Fruit fly (Drosophila melanogaster): Measurements from ENCODE around the gene Cdk5alpha.

Cdk5alpha gene

dm6 chr2L:10305538-10306147 lies 5.1 kb downstream of the Cdk5alpha start:
- no peak for TF ChIP-seq CG8301 (tag; optimal IDR thresholded peaks at IDR 0.05)
- TF ChIP-seq CG12605 (GFP tag; IDR thresholded peaks at IDR 0.05): no peak

dm6 chr2L:10303786-10304185 lies 7.0 kb downstream of the Cdk5alpha start, which contains the start of gene nmd:
nmd (minus strand) TSS chr2L:10303947.
- TF ChIP-seq CG32121 (GFP tag; IDR thresholded peaks at IDR 0.05) (no peak), CG10348 (GFP tag; IDR thresholded peaks at IDR 0.05) (no peak), Pif1A (GFP tag; optimal IDR thresholded peaks at IDR 0.05) (no peak), Snoo (tag; optimal IDR thresholded peaks at IDR 0.05) (no peak), rn (GFP tag; IDR thresholded peaks at IDR 0.05) (no peak), CG8159 (tag; optimal IDR thresholded peaks at IDR 0.05) (no peak), fd96Ca (GFP tag; IDR thresholded peaks at IDR 0.05) (no peak), CG9948 (tag; optimal IDR thresholded peaks at IDR 0.05) (no peak), CG12605 (GFP tag; IDR thresholded peaks at IDR 0.05) (no peak), Ets98B (GFP tag; IDR thresholded peaks at IDR 0.05) (no peak), EcR (GFP tag; optimal IDR thresholded peaks at IDR 0.05) (no peak), gl (tag; optimal IDR thresholded peaks at IDR 0.05) (no peak)

DNA sequence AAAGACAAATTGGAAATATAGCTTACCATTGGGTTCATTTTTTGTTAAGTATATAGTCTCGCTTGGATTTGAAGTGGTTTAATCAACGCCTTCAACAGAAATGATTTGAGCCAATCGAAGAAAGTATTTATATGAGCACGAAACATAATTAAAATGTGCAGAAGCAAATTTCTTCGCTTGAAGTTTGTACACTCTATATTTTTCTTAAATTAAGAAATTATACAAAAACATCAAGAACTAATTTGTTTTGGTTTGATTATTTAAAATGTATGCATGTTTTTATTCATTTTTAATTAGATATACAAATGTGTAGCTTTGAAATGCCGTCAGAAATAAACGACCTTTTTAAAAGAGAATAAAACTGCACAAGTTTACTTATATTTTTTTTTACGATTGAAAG lies 8.8 kb downstream of the Cdk5alpha start, which contains the start of gene CG13138:
CG13138 (minus strand) TSS at position 101 of the 400 bp plus-strand sequence.
- TF ChIP-seq CG8159 (tag; optimal IDR thresholded peaks at IDR 0.05) (no peak), CG9948 (tag; optimal IDR thresholded peaks at IDR 0.05) (no peak), CG10348 (GFP tag; IDR thresholded peaks at IDR 0.05) (no peak), CG17806 (tag; optimal IDR thresholded peaks at IDR 0.05) (no peak), EcR (GFP tag; optimal IDR thresholded peaks at IDR 0.05) (no peak), rn (GFP tag; IDR thresholded peaks at IDR 0.05) (no peak), Snoo (tag; optimal IDR thresholded peaks at IDR 0.05) (no peak), CG15710 (tag; optimal IDR thresholded peaks at IDR 0.05) (no peak), CG34367 (tag; optimal IDR thresholded peaks at IDR 0.05) (no peak), CG12605 (GFP tag; IDR thresholded peaks at IDR 0.05) (no peak), Pif1B (GFP tag; optimal IDR thresholded peaks at IDR 0.05) (no peak), CG32121 (GFP tag; IDR thresholded peaks at IDR 0.05) (no peak), Pif1A (GFP tag; optimal IDR thresholded peaks at IDR 0.05) (no peak), Ets98B (GFP tag; IDR thresholded peaks at IDR 0.05) (no peak)

dm6 chr2L:10299810-10300147 lies 11.0 kb downstream of the Cdk5alpha start, which contains the start of gene CYLD:
CYLD (minus strand) TSS chr2L:10299847.
- TF ChIP-seq gl (tag; optimal IDR thresholded peaks at IDR 0.05): no peak
- TF ChIP-seq CG15710 (tag; optimal IDR thresholded peaks at IDR 0.05): peak; percentile 50
- no peak for TF ChIP-seq EcR (GFP tag; optimal IDR thresholded peaks at IDR 0.05)
- peak; percentile 76; the same call in 1 of the 2 replicates for TF ChIP-seq CG32121 (GFP tag; IDR thresholded peaks at IDR 0.05)
- no peak for TF ChIP-seq CG10348 (GFP tag; IDR thresholded peaks at IDR 0.05)
- TF ChIP-seq CG34367 (tag; optimal IDR thresholded peaks at IDR 0.05): peak; percentile 43
- TF ChIP-seq CG12605 (GFP tag; IDR thresholded peaks at IDR 0.05): no peak
- no peak for TF ChIP-seq CG8159 (tag; optimal IDR thresholded peaks at IDR 0.05)
- peak; percentile 58 for TF ChIP-seq CG9948 (tag; optimal IDR thresholded peaks at IDR 0.05)
- TF ChIP-seq Ets98B (GFP tag; IDR thresholded peaks at IDR 0.05): no peak; the same call in 1 of the 2 replicates
- no peak for TF ChIP-seq CG14655 (GFP tag; optimal IDR thresholded peaks at IDR 0.05)
- TF ChIP-seq Pif1A (GFP tag; optimal IDR thresholded peaks at IDR 0.05): no peak
- TF ChIP-seq rn (GFP tag; IDR thresholded peaks at IDR 0.05): no peak
- TF ChIP-seq CG17806 (tag; optimal IDR thresholded peaks at IDR 0.05): peak; percentile 66
- peak; percentile 82 for TF ChIP-seq D1 (tag; optimal IDR thresholded peaks at IDR 0.05)
- peak; percentile 68 for TF ChIP-seq CG8301 (tag; optimal IDR thresholded peaks at IDR 0.05)
- peak; percentile 38 for TF ChIP-seq Snoo (tag; optimal IDR thresholded peaks at IDR 0.05)
- no peak for TF ChIP-seq Pif1B (GFP tag; optimal IDR thresholded peaks at IDR 0.05)
- TF ChIP-seq CG13204 (GFP tag; optimal IDR thresholded peaks at IDR 0.05): no peak
- no peak for TF ChIP-seq fd96Ca (GFP tag; IDR thresholded peaks at IDR 0.05)
- no peak for TF ChIP-seq CG4496 (GFP tag; IDR thresholded peaks at IDR 0.05)

DNA sequence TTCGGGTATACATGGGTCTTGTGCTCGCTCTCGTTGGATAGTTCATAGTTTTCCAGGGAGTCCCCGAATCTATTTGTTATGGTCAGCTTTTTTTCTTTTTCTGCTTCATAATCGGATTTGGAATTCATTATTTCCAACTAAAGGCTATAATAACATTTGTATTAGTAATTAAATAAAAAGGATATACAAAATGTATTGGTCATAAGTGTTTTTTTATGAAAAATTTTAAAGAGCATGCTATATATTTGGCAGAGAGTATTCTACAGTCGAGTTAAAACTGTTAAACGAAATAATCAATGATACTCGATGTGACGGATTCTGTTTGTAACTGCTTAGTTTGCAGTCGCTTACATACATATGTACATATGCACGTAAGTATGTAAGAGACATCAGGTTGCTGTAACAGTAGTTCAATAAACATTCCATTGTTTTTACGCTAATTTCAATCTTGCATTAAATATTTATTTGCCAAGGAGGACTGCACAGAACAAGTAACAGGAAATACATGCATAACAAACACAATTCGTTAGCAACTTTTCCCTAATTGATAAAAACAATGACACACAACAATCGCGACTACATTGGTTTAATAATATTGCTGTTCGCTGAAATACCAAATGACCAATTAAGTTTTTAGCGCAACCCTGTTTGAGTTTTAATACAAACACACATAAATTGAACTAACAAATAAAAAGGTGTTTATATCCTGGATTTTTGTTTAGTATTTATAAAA lies 11.5 kb downstream of the Cdk5alpha start:
- TF ChIP-seq CG14655 (GFP tag; optimal IDR thresholded peaks at IDR 0.05): no peak
- no peak for TF ChIP-seq CG15710 (tag; optimal IDR thresholded peaks at IDR 0.05)
- TF ChIP-seq EcR (GFP tag; optimal IDR thresholded peaks at IDR 0.05): no peak
- peak; percentile 43; the same call in 1 of the 2 replicates for TF ChIP-seq CG32121 (GFP tag; IDR thresholded peaks at IDR 0.05)
- TF ChIP-seq CG4496 (GFP tag; IDR thresholded peaks at IDR 0.05): no peak
- TF ChIP-seq CG34367 (tag; optimal IDR thresholded peaks at IDR 0.05): no peak
- no peak for TF ChIP-seq Pif1A (GFP tag; optimal IDR thresholded peaks at IDR 0.05)
- TF ChIP-seq CG8301 (tag; optimal IDR thresholded peaks at IDR 0.05): peak; percentile 6

DNA sequence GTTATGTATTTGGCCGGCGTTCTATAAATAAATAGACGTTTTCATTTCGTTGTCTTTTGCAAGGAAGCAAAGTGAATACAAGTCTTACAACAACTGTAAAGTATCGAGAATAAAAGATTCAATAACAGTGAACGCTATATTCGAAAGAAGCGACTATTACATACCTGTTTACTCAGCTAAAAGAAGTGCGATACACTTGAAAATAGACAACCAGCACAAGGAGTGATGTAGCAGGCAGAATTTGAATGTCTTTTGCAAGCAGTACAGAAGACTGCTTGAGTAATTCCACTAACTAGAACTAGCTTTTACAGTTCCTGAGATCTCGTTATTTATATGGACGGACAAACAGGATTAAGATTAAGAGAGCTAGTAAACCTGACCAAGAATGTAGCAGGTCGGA lies 12.4 kb downstream of the Cdk5alpha start:
- no peak for TF ChIP-seq rn (GFP tag; IDR thresholded peaks at IDR 0.05)
- TF ChIP-seq Pif1A (GFP tag; optimal IDR thresholded peaks at IDR 0.05): no peak
